Worm (Caenorhabditis elegans) whole organism, L4 larva: ENCODE data around the gene ZC53.1.

ENCODE experiments used
- F10B5.3 ChIP-seq: sonication (generic microtip); optimal IDR thresholded peaks from 2 replicates; lab custom pipeline; 2016; ENCODE audit warnings: mild to moderate bottlenecking, missing genetic modification characterization, missing compliant biosample characterization
- F26F4.8 ChIP-seq: fragments of 200-800 bp; sonication (Bioruptor generic); conservative IDR thresholded peaks from 2 replicates; pipeline ENCODE4 v1.3.6; 2022; ENCODE audit warnings: missing genetic modification characterization, missing compliant biosample characterization
- F44E2.7 ChIP-seq: fragments of 200-800 bp; sonication (Bioruptor generic); IDR thresholded peaks from 2 replicates; pipeline ENCODE4 v2.1.2; 2022; ENCODE audit warnings: missing genetic modification characterization, missing compliant biosample characterization
- R02D3.7 ChIP-seq: fragments of 150-350 bp; sonication (generic microtip); optimal IDR thresholded peaks from 3 replicates; lab custom pipeline; 2014; ENCODE audit warnings: missing biosample characterization, missing genetic modification characterization
- Y5F2A.4 ChIP-seq: fragments of 200-800 bp; sonication (Bioruptor generic); optimal IDR thresholded peaks from 2 replicates; lab custom pipeline; 2018; ENCODE audit warnings: mild to moderate bottlenecking, missing genetic modification characterization, missing compliant biosample characterization
- Y75B8A.6 ChIP-seq: fragments of 200-800 bp; sonication (Bioruptor generic); IDR thresholded peaks from 2 replicates; pipeline ENCODE4 v1.3.6; 2022; ENCODE audit warnings: missing genetic modification reagents, missing genetic modification characterization, missing compliant biosample characterization
- ZK337.2 ChIP-seq: fragments of 200-800 bp; sonication (Bioruptor generic); IDR thresholded peaks from 2 replicates; pipeline ENCODE4 v1.3.6; 2022; ENCODE audit warnings: missing genetic modification reagents, missing genetic modification characterization, missing compliant biosample characterization
- ZK546.5 ChIP-seq, 2 experiments: sonication (generic microtip); optimal IDR thresholded peaks; 2 replicates each; lab custom pipeline; 2017; ENCODE audit warnings: missing biosample characterization in 2 of 2, missing genetic modification characterization in 2 of 2
- ceh-32 ChIP-seq: sonication (generic microtip); optimal IDR thresholded peaks from 2 replicates; lab custom pipeline; 2016; ENCODE audit warnings: mild to moderate bottlenecking, missing genetic modification characterization, missing compliant biosample characterization; ENCODE audit not compliant: poor library complexity
- ceh-82 ChIP-seq: sonication (generic microtip); optimal IDR thresholded peaks from 2 replicates; lab custom pipeline; 2017; ENCODE audit warnings: missing biosample characterization, missing genetic modification characterization
- ces-1 ChIP-seq: fragments of 150-350 bp; sonication (generic microtip); optimal IDR thresholded peaks from 4 replicates; lab custom pipeline; 2014; ENCODE audit warnings: missing biosample characterization, missing genetic modification reagents, missing genetic modification characterization
- cey-2 ChIP-seq: sonication (generic microtip); optimal IDR thresholded peaks from 3 replicates; lab custom pipeline; 2017; ENCODE audit warnings: missing genetic modification characterization, mild to moderate bottlenecking, missing compliant biosample characterization, antibody characterized with exemption, borderline replicate concordance; ENCODE audit not compliant: insufficient read depth
- daf-8 ChIP-seq: fragments of 200-800 bp; sonication (Bioruptor generic); IDR thresholded peaks from 2 replicates; pipeline ENCODE4 v1.3.6; 2022; ENCODE audit warnings: missing genetic modification characterization, missing compliant biosample characterization
- dmd-6 ChIP-seq: fragments of 200-800 bp; sonication (Bioruptor generic); IDR thresholded peaks from 2 replicates; pipeline ENCODE4 v1.3.6; 2022; ENCODE audit warnings: missing genetic modification reagents, missing genetic modification characterization, missing compliant biosample characterization
- dmd-8 ChIP-seq: fragments of 200-800 bp; sonication (Bioruptor generic); IDR thresholded peaks from 2 replicates; pipeline ENCODE4 v1.3.6; 2022; ENCODE audit warnings: missing genetic modification characterization, missing compliant biosample characterization
- dmd-9 ChIP-seq: fragments of 200-800 bp; sonication (Bioruptor generic); IDR thresholded peaks from 2 replicates; pipeline ENCODE4 v1.3.6; 2022; ENCODE audit warnings: missing genetic modification reagents, missing genetic modification characterization, missing compliant biosample characterization
- fkh-10 ChIP-seq: fragments of 150-350 bp; optimal IDR thresholded peaks from 2 replicates; lab custom pipeline; 2014; ENCODE audit warnings: missing biosample characterization, missing genetic modification reagents, missing genetic modification characterization
- fos-1 ChIP-seq: fragments of 150-350 bp; optimal IDR thresholded peaks from 2 replicates; lab custom pipeline; 2014; ENCODE audit warnings: missing biosample characterization, missing genetic modification characterization
- gei-8 ChIP-seq: fragments of 200-800 bp; sonication (Bioruptor generic); optimal IDR thresholded peaks from 2 replicates; lab custom pipeline; 2018; ENCODE audit warnings: mild to moderate bottlenecking, missing genetic modification characterization, missing compliant biosample characterization
- lin-13 ChIP-seq: fragments of 150-350 bp; optimal IDR thresholded peaks from 2 replicates; lab custom pipeline; 2014; ENCODE audit warnings: missing biosample characterization, missing genetic modification reagents, missing genetic modification characterization
- lin-39 ChIP-seq: fragments of 150-350 bp; optimal IDR thresholded peaks from 2 replicates; lab custom pipeline; 2014; ENCODE audit warnings: missing biosample characterization, missing genetic modification reagents, missing genetic modification characterization
- madf-9 ChIP-seq: fragments of 200-800 bp; sonication (Bioruptor generic); conservative IDR thresholded peaks from 2 replicates; pipeline ENCODE4 v1.3.6; 2022; ENCODE audit warnings: missing genetic modification reagents, missing genetic modification characterization, missing compliant biosample characterization
- mdl-1 ChIP-seq, 2 experiments: fragments of 150-350 bp in 1 of 2; sonication (generic microtip) in 1 of 2; optimal IDR thresholded peaks; 2 replicates each; lab custom pipeline; 2014 to 2017; ENCODE audit warnings: missing biosample characterization in 2 of 2, missing genetic modification characterization in 2 of 2
- mxl-3 ChIP-seq: fragments of 200-800 bp; sonication (Bioruptor generic); optimal IDR thresholded peaks from 2 replicates; lab custom pipeline; 2018; ENCODE audit warnings: mild to moderate bottlenecking, missing genetic modification characterization, missing compliant biosample characterization
- nhr-10 ChIP-seq: fragments of 150-350 bp; optimal IDR thresholded peaks from 2 replicates; lab custom pipeline; 2014; ENCODE audit warnings: missing biosample characterization, missing genetic modification characterization
- nhr-11 ChIP-seq: fragments of 150-350 bp; optimal IDR thresholded peaks from 2 replicates; lab custom pipeline; 2014; ENCODE audit warnings: missing biosample characterization, missing genetic modification characterization
- nhr-41 ChIP-seq: fragments of 200-800 bp; sonication (Bioruptor generic); IDR thresholded peaks from 2 replicates; pipeline ENCODE4 v1.3.6; 2022; ENCODE audit warnings: missing genetic modification reagents, missing genetic modification characterization, missing compliant biosample characterization
- nhr-6 ChIP-seq: fragments of 150-350 bp; optimal IDR thresholded peaks from 2 replicates; lab custom pipeline; 2014; ENCODE audit warnings: missing biosample characterization, missing genetic modification characterization
- nhr-76 ChIP-seq: fragments of 150-350 bp; optimal IDR thresholded peaks from 2 replicates; lab custom pipeline; 2014; ENCODE audit warnings: missing biosample characterization, missing genetic modification characterization
- pha-4 ChIP-seq, 2 experiments: fragments of 150-350 bp in 1 of 2; fragments of 200-800 bp in 1 of 2; sonication (Bioruptor generic) in 1 of 2; IDR thresholded peaks in 1 of 2; optimal IDR thresholded peaks in 1 of 2; 2 replicates each; pipeline versions ENCODE4 v1.3.6 to Lab custom; 2014 to 2022; ENCODE audit warnings: missing genetic modification characterization in 2 of 2, missing genetic modification reagents in 2 of 2, missing biosample characterization in 1 of 2, missing compliant biosample characterization in 1 of 2
- php-3 ChIP-seq: fragments of 200-800 bp; sonication (Bioruptor generic); IDR thresholded peaks from 2 replicates; pipeline ENCODE4 v1.3.6; 2022; ENCODE audit warnings: missing genetic modification reagents, missing genetic modification characterization, missing compliant biosample characterization
- pqm-1 ChIP-seq: sonication (generic microtip); optimal IDR thresholded peaks from 2 replicates; lab custom pipeline; 2017; ENCODE audit warnings: missing biosample characterization, missing genetic modification characterization
- saeg-2 ChIP-seq: fragments of 200-800 bp; sonication (Bioruptor generic); IDR thresholded peaks from 2 replicates; pipeline ENCODE4 v1.3.6; 2022; ENCODE audit warnings: missing genetic modification reagents, missing genetic modification characterization, missing compliant biosample characterization
- set-16 ChIP-seq: fragments of 200-800 bp; sonication (Bioruptor generic); IDR thresholded peaks from 2 replicates; pipeline ENCODE4 v1.3.6; 2022; ENCODE audit warnings: missing genetic modification reagents, missing genetic modification characterization, missing compliant biosample characterization
- snpc-1.2 ChIP-seq: fragments of 200-800 bp; sonication (Bioruptor generic); IDR thresholded peaks from 2 replicates; pipeline ENCODE4 v1.3.6; 2022; ENCODE audit warnings: missing genetic modification reagents, missing genetic modification characterization, missing compliant biosample characterization
- snpc-4 ChIP-seq: fragments of 150-350 bp; optimal IDR thresholded peaks from 2 replicates; lab custom pipeline; 2014; ENCODE audit warnings: missing biosample characterization, missing genetic modification characterization
- unc-130 ChIP-seq: sonication (generic microtip); optimal IDR thresholded peaks from 2 replicates; lab custom pipeline; 2016; ENCODE audit warnings: missing genetic modification reagents, missing genetic modification characterization, missing compliant biosample characterization
- unc-39 ChIP-seq: sonication (generic microtip); optimal IDR thresholded peaks from 2 replicates; lab custom pipeline; 2017; ENCODE audit warnings: missing biosample characterization, missing genetic modification characterization
- unc-62 ChIP-seq, 3 experiments: fragments of 150-350 bp in 1 of 3; sonication (generic microtip); optimal IDR thresholded peaks in 2 of 3; peaks in 1 of 3; 1 replicate in 1 of 3; 2 replicates in 2 of 3; lab custom pipeline; 2014 to 2017; ENCODE audit warnings: missing biosample characterization in 3 of 3, missing genetic modification characterization in 3 of 3, missing genetic modification reagents in 3 of 3, missing genotype in 1 of 3
- ztf-7 ChIP-seq: fragments of 150-350 bp; optimal IDR thresholded peaks from 2 replicates; lab custom pipeline; 2014; ENCODE audit warnings: missing biosample characterization, missing genetic modification characterization

Gene ZC53.1

ce11 chrX:1960895-1961715 lies 47.9 kb upstream of the ZC53.1 start (continued):
- peak in 1 of 2 experiments; percentile 34 for TF ChIP-seq mdl-1 (tag; optimal IDR thresholded peaks at IDR 0.05; lab: Kevin White, UChicago)
- TF ChIP-seq daf-8 (GFP tag; lab: Robert Waterston, UW): no peak
- TF ChIP-seq lin-39: no peak
- TF ChIP-seq F26F4.8 (GFP tag; lab: Robert Waterston, UW): no peak
- TF ChIP-seq ZK337.2 (GFP tag; lab: Robert Waterston, UW): no peak
- TF ChIP-seq ceh-32 (tag; lab: Kevin White, UChicago): no peak
- TF ChIP-seq snpc-1.2 (GFP tag; lab: Robert Waterston, UW): no peak
- no peak for TF ChIP-seq ZK546.5 (tag; optimal IDR thresholded peaks at IDR 0.05; lab: Kevin White, UChicago)
- no peak for TF ChIP-seq dmd-9 (GFP tag; lab: Robert Waterston, UW)
- no peak for TF ChIP-seq madf-9 (GFP tag; lab: Robert Waterston, UW)
- no peak for TF ChIP-seq unc-39
- TF ChIP-seq gei-8 (GFP tag; lab: Kevin White, UChicago): no peak
- TF ChIP-seq Y75B8A.6 (GFP tag; lab: Robert Waterston, UW): no peak
- no peak for TF ChIP-seq R02D3.7 (tag; lab: Kevin White, UChicago)
- peak; percentile 18 for TF ChIP-seq pqm-1
- TF ChIP-seq mxl-3 (GFP tag; lab: Kevin White, UChicago): peak; percentile 45
- no peak for TF ChIP-seq fkh-10 (GFP tag; lab: Kevin White, UChicago)
- TF ChIP-seq set-16 (GFP tag; lab: Robert Waterston, UW): no peak
- no peak for TF ChIP-seq unc-130
- TF ChIP-seq nhr-41 (GFP tag; lab: Robert Waterston, UW): no peak
- no peak for TF ChIP-seq pha-4 (GFP tag; IDR thresholded peaks at IDR 0.05; lab: Robert Waterston, UW)
- TF ChIP-seq pha-4 (tag; optimal IDR thresholded peaks at IDR 0.05; lab: Kevin White, UChicago): no peak
- TF ChIP-seq nhr-6 (tag; lab: Kevin White, UChicago): no peak
- no peak for TF ChIP-seq Y5F2A.4 (GFP tag; lab: Kevin White, UChicago)
- TF ChIP-seq dmd-6 (GFP tag; lab: Robert Waterston, UW): peak; percentile 24; the same call in 1 of the 2 replicates
- no peak for TF ChIP-seq ztf-7 (tag; lab: Kevin White, UChicago)
- TF ChIP-seq nhr-11 (tag; lab: Kevin White, UChicago): peak; percentile 29
- no peak for TF ChIP-seq F10B5.3 (tag; lab: Kevin White, UChicago)
- no peak for TF ChIP-seq dmd-8 (GFP tag; lab: Robert Waterston, UW)
- TF ChIP-seq saeg-2: no peak
- TF ChIP-seq php-3 (GFP tag; lab: Robert Waterston, UW): no peak
- TF ChIP-seq nhr-76 (tag; lab: Kevin White, UChicago): no peak
- TF ChIP-seq nhr-10 (tag; lab: Kevin White, UChicago): no peak
- TF ChIP-seq F44E2.7 (GFP tag; lab: Robert Waterston, UW): no peak
- TF ChIP-seq unc-62 (GFP tag; optimal IDR thresholded peaks at IDR 0.05 in 1 of 2; lab: Kevin White, UChicago): peak in 1 of 2 experiments; percentile 97
- no peak for TF ChIP-seq unc-62 (tag; optimal IDR thresholded peaks at IDR 0.05; lab: Kevin White, UChicago)
- TF ChIP-seq ceh-82: no peak
- no peak for TF ChIP-seq cey-2
- no peak for TF ChIP-seq snpc-4 (tag; lab: Kevin White, UChicago)
- no peak for TF ChIP-seq lin-13 (GFP tag; lab: Kevin White, UChicago)
- TF ChIP-seq fos-1 (tag; lab: Kevin White, UChicago): no peak
- TF ChIP-seq ces-1 (GFP tag; lab: Kevin White, UChicago): no peak
- TF ChIP-seq, all 104 proteins: peak for 13
